Fruit fly (Drosophila melanogaster) whole organism, embryonic: ENCODE results near the gene CG33795.
A peak's percentile ranks its signal among the peaks of the same experiment; 100 is the strongest.

ENCODE experiments used
- Ada2b ChIP-seq: fragments of 200-800 bp; sonication (Bioruptor generic); IDR thresholded peaks from 2 replicates; pipeline ENCODE4 v1.3.6; 2022; ENCODE audit warnings: missing biosample characterization, missing genetic modification characterization
- BtbVII ChIP-seq: fragments of 200-800 bp; sonication (Bioruptor generic); optimal IDR thresholded peaks from 3 replicates; lab custom pipeline; 2017; ENCODE audit warnings: missing biosample characterization, mild to moderate bottlenecking, missing genetic modification characterization
- CG10209 ChIP-seq: fragments of 200-800 bp; sonication (Bioruptor generic); optimal IDR thresholded peaks from 3 replicates; lab custom pipeline; 2017; ENCODE audit warnings: missing biosample characterization, mild to moderate bottlenecking, missing genetic modification characterization, missing genetic modification reagents
- CG10959 ChIP-seq: fragments of 200-800 bp; sonication (Bioruptor generic); IDR thresholded peaks from 2 replicates; pipeline ENCODE4 v1.3.6; 2022; ENCODE audit warnings: missing biosample characterization, missing genetic modification characterization
- CG11504 ChIP-seq: fragments of 200-800 bp; sonication (Bioruptor generic); optimal IDR thresholded peaks from 3 replicates; lab custom pipeline; 2019; ENCODE audit warnings: missing biosample characterization, mild to moderate bottlenecking, missing genetic modification characterization, moderate library complexity
- CG11560 ChIP-seq: fragments of 200-800 bp; sonication (Bioruptor generic); IDR thresholded peaks from 3 replicates; pipeline ENCODE4 v1.3.6; 2022; ENCODE audit warnings: missing biosample characterization, missing genetic modification characterization
- CG11695 ChIP-seq: fragments of 200-800 bp; sonication (Bioruptor generic); IDR thresholded peaks from 3 replicates; pipeline ENCODE4 v1.3.6; 2022; ENCODE audit warnings: missing biosample characterization, missing genetic modification characterization
- CG12744 ChIP-seq: fragments of 200-800 bp; sonication (Bioruptor generic); optimal IDR thresholded peaks from 2 replicates; lab custom pipeline; 2016; ENCODE audit warnings: missing biosample characterization, missing genetic modification characterization
- CG13296 ChIP-seq: fragments of 200-800 bp; sonication (Bioruptor generic); optimal IDR thresholded peaks from 3 replicates; lab custom pipeline; 2018; ENCODE audit warnings: missing biosample characterization, mild to moderate bottlenecking, missing genetic modification characterization
- CG14014 ChIP-seq: fragments of 200-800 bp; sonication (Bioruptor generic); IDR thresholded peaks from 2 replicates; pipeline ENCODE4 v1.3.6; 2022; ENCODE audit warnings: missing biosample characterization, missing genetic modification characterization
- CG14667 ChIP-seq: fragments of 200-800 bp; sonication (Bioruptor generic); IDR thresholded peaks from 2 replicates; pipeline ENCODE4 v1.3.6; 2022; ENCODE audit warnings: missing biosample characterization, missing genetic modification characterization
- CG1647 ChIP-seq: fragments of 200-800 bp; sonication (Bioruptor generic); optimal IDR thresholded peaks from 3 replicates; lab custom pipeline; 2016; ENCODE audit warnings: missing biosample characterization, missing genetic modification characterization
- CG17612 ChIP-seq: fragments of 200-800 bp; sonication (Bioruptor generic); IDR thresholded peaks from 2 replicates; pipeline ENCODE4 v1.3.6; 2022; ENCODE audit warnings: missing biosample characterization, missing genetic modification characterization
- CG1792 ChIP-seq: fragments of 200-800 bp; sonication (Bioruptor generic); optimal IDR thresholded peaks from 2 replicates; lab custom pipeline; 2016; ENCODE audit warnings: missing biosample characterization, missing genetic modification characterization
- CG1832 ChIP-seq: fragments of 200-800 bp; sonication (Bioruptor generic); optimal IDR thresholded peaks from 2 replicates; lab custom pipeline; 2017; ENCODE audit warnings: missing biosample characterization, mild to moderate bottlenecking, missing genetic modification characterization, inconsistent platforms
- CG2116 ChIP-seq: fragments of 200-800 bp; sonication (Bioruptor generic); optimal IDR thresholded peaks from 3 replicates; lab custom pipeline; 2018; ENCODE audit warnings: missing biosample characterization, mild to moderate bottlenecking, missing genetic modification characterization
- CG2875 ChIP-seq: fragments of 200-800 bp; sonication (Bioruptor generic); optimal IDR thresholded peaks from 2 replicates; lab custom pipeline; 2017; ENCODE audit warnings: missing biosample characterization, mild to moderate bottlenecking, missing genetic modification characterization, missing genetic modification reagents
- CG30431 ChIP-seq: fragments of 200-800 bp; sonication (Bioruptor generic); optimal IDR thresholded peaks from 2 replicates; lab custom pipeline; 2017; ENCODE audit warnings: missing biosample characterization, missing genetic modification characterization
- CG31224 ChIP-seq: fragments of 200-800 bp; sonication (Bioruptor generic); IDR thresholded peaks from 2 replicates; pipeline ENCODE4 v1.3.6; 2022; ENCODE audit warnings: missing biosample characterization, missing genetic modification characterization
- CG6689 ChIP-seq: fragments of 200-800 bp; sonication (Bioruptor generic); IDR thresholded peaks from 2 replicates; pipeline ENCODE4 v1.3.6; 2022; ENCODE audit warnings: missing biosample characterization, missing genetic modification characterization
- CG8290 ChIP-seq, 3 experiments: fragments of 200-800 bp; sonication (Bioruptor generic); optimal IDR thresholded peaks; 2 replicates each; lab custom pipeline; 2016 to 2019; ENCODE audit warnings: missing biosample characterization in 3 of 3, missing genetic modification characterization in 3 of 3, mild to moderate bottlenecking in 2 of 3, moderate library complexity in 1 of 3
- CG8359 ChIP-seq: fragments of 200-800 bp; sonication (Bioruptor generic); optimal IDR thresholded peaks from 2 replicates; lab custom pipeline; 2017; ENCODE audit warnings: missing biosample characterization, mild to moderate bottlenecking, missing genetic modification characterization, borderline replicate concordance
- CG9437 ChIP-seq: fragments of 200-800 bp; sonication (Bioruptor generic); optimal IDR thresholded peaks from 2 replicates; lab custom pipeline; 2018; ENCODE audit warnings: missing biosample characterization, mild to moderate bottlenecking, missing genetic modification characterization
- CG9817 ChIP-seq: fragments of 200-800 bp; sonication (Bioruptor generic); optimal IDR thresholded peaks from 2 replicates; lab custom pipeline; 2018; ENCODE audit warnings: missing biosample characterization, mild to moderate bottlenecking, missing genetic modification characterization, moderate library complexity
- CTCF ChIP-seq: fragments of 200-800 bp; sonication (Bioruptor generic); optimal IDR thresholded peaks from 2 replicates; lab custom pipeline; 2017; ENCODE audit warnings: missing biosample characterization, mild to moderate bottlenecking, missing genetic modification characterization, moderate library complexity
- Chrac-16 ChIP-seq: fragments of 200-800 bp; sonication (Bioruptor generic); optimal IDR thresholded peaks from 3 replicates; lab custom pipeline; 2016; ENCODE audit warnings: missing biosample characterization, missing genetic modification characterization
- Deaf1 ChIP-seq: fragments of 200-800 bp; optimal IDR thresholded peaks from 3 replicates; lab custom pipeline; 2019; ENCODE audit warnings: missing biosample characterization, mild to moderate bottlenecking, missing genetic modification characterization, moderate library complexity
- Eip74EF ChIP-seq, 2 experiments: fragments of 200-800 bp in 1 of 2; fragments of >200 bp in 1 of 2; sonication (Bioruptor generic) in 1 of 2; optimal IDR thresholded peaks; 2 replicates each; lab custom pipeline; 2017 to 2019; ENCODE audit warnings: missing biosample characterization in 2 of 2, missing genetic modification characterization in 2 of 2, mild to moderate bottlenecking in 1 of 2, moderate library complexity in 1 of 2
- Fer1 ChIP-seq: fragments of 200-800 bp; sonication (Bioruptor generic); optimal IDR thresholded peaks from 2 replicates; lab custom pipeline; 2017; ENCODE audit warnings: missing biosample characterization, mild to moderate bottlenecking, missing genetic modification characterization
- Fer3 ChIP-seq: fragments of 200-800 bp; sonication (Bioruptor generic); optimal IDR thresholded peaks from 2 replicates; lab custom pipeline; 2018; ENCODE audit warnings: missing biosample characterization, mild to moderate bottlenecking, missing genetic modification characterization, moderate library complexity
- MESR4 ChIP-seq: fragments of 200-800 bp; sonication (Bioruptor generic); optimal IDR thresholded peaks from 2 replicates; lab custom pipeline; 2018; ENCODE audit warnings: missing biosample characterization, mild to moderate bottlenecking, missing genetic modification characterization, moderate library complexity
- MTF-1 ChIP-seq: fragments of 200-800 bp; sonication (Bioruptor generic); optimal IDR thresholded peaks from 2 replicates; lab custom pipeline; 2018; ENCODE audit warnings: missing biosample characterization, mild to moderate bottlenecking, missing genetic modification characterization, borderline replicate concordance
- NK7.1 ChIP-seq: fragments of 200-800 bp; sonication (Bioruptor generic); optimal IDR thresholded peaks from 3 replicates; lab custom pipeline; 2016; ENCODE audit warnings: missing biosample characterization, missing genetic modification characterization
- Pdp1 ChIP-seq, 2 experiments: fragments of 200-800 bp; sonication (Bioruptor generic); optimal IDR thresholded peaks; 3 replicates each; lab custom pipeline; 2016; ENCODE audit warnings: missing biosample characterization in 2 of 2, missing genetic modification characterization in 2 of 2, mild to moderate bottlenecking in 1 of 2, moderate library complexity in 1 of 2
- Vsx1 ChIP-seq: fragments of 200-800 bp; sonication (Bioruptor generic); optimal IDR thresholded peaks from 2 replicates; lab custom pipeline; 2017; ENCODE audit warnings: missing biosample characterization, mild to moderate bottlenecking, missing genetic modification characterization, missing genetic modification reagents
- ato ChIP-seq: fragments of 200-800 bp; sonication (Bioruptor generic); IDR thresholded peaks from 2 replicates; pipeline ENCODE4 v1.3.6; 2022; ENCODE audit warnings: missing biosample characterization, missing genetic modification characterization; ENCODE audit not compliant: partially characterized antibody
- az2 ChIP-seq: fragments of 200-800 bp; sonication (Bioruptor generic); optimal IDR thresholded peaks from 3 replicates; lab custom pipeline; 2016; ENCODE audit warnings: missing biosample characterization, missing genetic modification characterization
- btn ChIP-seq: fragments of 200-800 bp; sonication (Bioruptor generic); optimal IDR thresholded peaks from 2 replicates; lab custom pipeline; 2016; ENCODE audit warnings: missing biosample characterization, missing genetic modification characterization
- dysf ChIP-seq: fragments of 200-800 bp; sonication (Bioruptor generic); IDR thresholded peaks from 3 replicates; pipeline ENCODE4 v1.3.6; 2022; ENCODE audit warnings: missing biosample characterization, missing genetic modification characterization
- emc ChIP-seq: fragments of 200-800 bp; sonication (Bioruptor generic); optimal IDR thresholded peaks from 2 replicates; lab custom pipeline; 2016; ENCODE audit warnings: missing biosample characterization, missing genetic modification characterization
- eve ChIP-seq, 2 experiments: fragments of >200 bp; optimal IDR thresholded peaks; 2 replicates each; lab custom pipeline; 2017; ENCODE audit warnings: missing biosample characterization in 2 of 2, missing genetic modification characterization in 2 of 2
- kah ChIP-seq: fragments of 200-800 bp; sonication (Bioruptor generic); optimal IDR thresholded peaks from 2 replicates; lab custom pipeline; 2018; ENCODE audit warnings: missing biosample characterization, mild to moderate bottlenecking, missing genetic modification characterization
- ken ChIP-seq: fragments of 200-800 bp; sonication (Bioruptor generic); IDR thresholded peaks from 3 replicates; pipeline ENCODE4 v1.3.6; 2022; ENCODE audit warnings: missing biosample characterization, missing genetic modification characterization
- kni ChIP-seq: fragments of 200-800 bp; sonication (Bioruptor generic); optimal IDR thresholded peaks from 3 replicates; lab custom pipeline; 2017; ENCODE audit warnings: mild to moderate bottlenecking, missing biosample characterization, missing genetic modification reagents, missing genetic modification characterization
- mirr ChIP-seq: fragments of 200-800 bp; sonication (Bioruptor generic); optimal IDR thresholded peaks from 3 replicates; lab custom pipeline; 2018; ENCODE audit warnings: missing biosample characterization, mild to moderate bottlenecking, missing genetic modification characterization
- oc ChIP-seq: fragments of 200-800 bp; sonication (Bioruptor generic); optimal IDR thresholded peaks from 2 replicates; lab custom pipeline; 2018; ENCODE audit warnings: missing biosample characterization, mild to moderate bottlenecking, missing genetic modification characterization, moderate library complexity
- org-1 ChIP-seq: fragments of 200-800 bp; sonication (Bioruptor generic); optimal IDR thresholded peaks from 2 replicates; lab custom pipeline; 2017; ENCODE audit warnings: missing biosample characterization, missing genetic modification characterization
- slbo ChIP-seq: fragments of 200-800 bp; sonication (Bioruptor generic); IDR thresholded peaks from 2 replicates; pipeline ENCODE4 v1.3.6; 2022; ENCODE audit warnings: missing biosample characterization, missing genetic modification characterization
- tgo ChIP-seq: fragments of 200-800 bp; sonication (Bioruptor generic); IDR thresholded peaks from 3 replicates; pipeline ENCODE4 v1.3.6; 2022; ENCODE audit warnings: missing biosample characterization, missing genetic modification characterization
- ttk ChIP-seq: fragments of 200-800 bp; sonication (Bioruptor generic); IDR thresholded peaks from 2 replicates; pipeline ENCODE4 v2.1.2; 2022; ENCODE audit warnings: missing biosample characterization, missing genetic modification characterization
- yki ChIP-seq: fragments of >200 bp; optimal IDR thresholded peaks from 3 replicates; lab custom pipeline; 2018

Gene CG33795

DNA sequence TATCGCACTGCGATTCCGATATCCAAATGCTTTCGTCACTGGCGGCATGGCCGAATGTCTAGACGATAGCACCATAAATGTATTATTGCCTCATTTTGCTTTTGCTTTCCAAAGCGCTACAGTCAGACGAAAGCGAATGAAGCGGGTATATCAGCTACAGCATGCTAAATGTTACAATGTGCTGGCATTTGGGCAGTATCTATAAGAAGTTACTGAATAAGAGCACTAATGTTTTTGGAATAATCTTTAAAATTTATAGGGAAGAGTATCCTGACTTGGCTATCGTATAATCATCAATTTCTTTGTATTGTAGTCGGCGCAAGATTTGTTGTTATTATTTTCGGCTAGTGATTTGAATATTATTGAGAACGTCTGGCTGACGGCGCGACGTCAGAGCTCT, 32.1 kb upstream of the CG33795 start (continued):
- TF ChIP-seq CG2116 (GFP tag; lab: Kevin White, UChicago) = no peak
- peak; percentile 79 to 88 for TF ChIP-seq Pdp1 (GFP tag; optimal IDR thresholded peaks at IDR 0.05; lab: Kevin White, UChicago)
- TF ChIP-seq ttk (GFP tag; lab: Robert Waterston, UW) = peak; percentile 83
- no peak for TF ChIP-seq yki (lab: Kevin White, UChicago)
- peak; percentile 60 for TF ChIP-seq mirr (GFP tag; lab: Kevin White, UChicago)
- peak; percentile 2 for TF ChIP-seq MESR4 (GFP tag; lab: Kevin White, UChicago)
- peak; percentile 75 for TF ChIP-seq CG31224
- peak; percentile 47; the same call in 1 of the 2 replicates for TF ChIP-seq CG10959 (GFP tag; lab: Robert Waterston, UW)
- TF ChIP-seq CG8359 = peak; percentile 7
- TF ChIP-seq CG11504 (tag; lab: Kevin White, UChicago) = peak; percentile 84
- TF ChIP-seq CG30431 (GFP tag; lab: Kevin White, UChicago) = peak; percentile 53
- peak; percentile 57 for TF ChIP-seq emc
- TF ChIP-seq ken = peak; percentile 74; the same call in 2 of the 3 replicates
- TF ChIP-seq CG14014 (GFP tag; lab: Robert Waterston, UW) = peak; percentile 88
- TF ChIP-seq CTCF (GFP tag; lab: Kevin White, UChicago) = peak; percentile 15
- peak; percentile 81 for TF ChIP-seq CG6689
- TF ChIP-seq NK7.1 (GFP tag; lab: Kevin White, UChicago) = peak; percentile 27
- TF ChIP-seq eve (GFP tag; optimal IDR thresholded peaks at IDR 0.05; lab: Kevin White, UChicago) = peak in 1 of 2 experiments; percentile 35
- TF ChIP-seq CG1792 (GFP tag; lab: Kevin White, UChicago) = peak; percentile 67
- TF ChIP-seq kni (GFP tag; lab: Kevin White, UChicago) = no peak
- TF ChIP-seq oc (tag; lab: Kevin White, UChicago) = peak; percentile 16
- TF ChIP-seq CG1832 (GFP tag; lab: Kevin White, UChicago) = no peak
- TF ChIP-seq kah (GFP tag; lab: Kevin White, UChicago) = peak; percentile 3
- TF ChIP-seq slbo (GFP tag; lab: Robert Waterston, UW) = peak; percentile 95
- TF ChIP-seq CG14667 (GFP tag; lab: Robert Waterston, UW) = peak; percentile 72
- TF ChIP-seq CG1647 (GFP tag; lab: Kevin White, UChicago) = peak; percentile 62
- peak; percentile 61 for TF ChIP-seq Chrac-16
- TF ChIP-seq CG2875 (GFP tag; lab: Kevin White, UChicago) = peak; percentile 33
- peak; percentile 91 for TF ChIP-seq Fer3 (tag; lab: Kevin White, UChicago)

DNA sequence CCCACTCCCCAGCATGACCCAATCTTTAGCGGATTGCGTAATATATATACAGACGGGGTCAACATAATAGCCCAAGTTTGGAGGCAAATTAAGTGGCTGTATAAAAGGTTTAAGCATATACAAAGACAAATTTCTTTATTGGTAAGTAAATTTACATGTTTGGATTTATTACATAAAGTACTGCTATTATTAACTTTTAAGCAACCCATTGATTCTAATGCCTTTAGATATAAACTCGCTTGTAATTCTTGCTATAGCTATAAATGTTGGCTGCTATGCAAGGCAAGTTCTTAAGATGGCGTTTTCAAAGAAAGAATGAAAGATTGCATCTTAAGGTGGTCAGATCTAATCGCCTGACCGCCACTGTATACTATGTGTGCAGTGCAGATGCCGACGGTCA, 31.4 kb upstream of the CG33795 start:
- TF ChIP-seq CG12744 (GFP tag; lab: Kevin White, UChicago) (no peak), Deaf1 (tag; lab: Kevin White, UChicago) (peak; percentile 9), btn (no peak), MTF-1 (no peak), CG17612 (no peak), CG11560 (0 out of 3 replicates have a peak, but pooled peaks have one; percentile 40), CG8290 (GFP tag; optimal IDR thresholded peaks at IDR 0.05; lab: Kevin White, UChicago) (no peak), CG8290 (tag; optimal IDR thresholded peaks at IDR 0.05; lab: Kevin White, UChicago) (no peak), CG9437 (GFP tag; lab: Kevin White, UChicago) (peak; percentile 19), Ada2b (GFP tag; lab: Robert Waterston, UW) (0 out of 2 replicates have a peak, but pooled peaks have one; percentile 21), ato (GFP tag; lab: Robert Waterston, UW) (no peak), Fer1 (GFP tag; lab: Kevin White, UChicago) (peak; percentile 71), tgo (GFP tag; lab: Robert Waterston, UW) (peak; percentile 37; the same call in 2 of the 3 replicates), CG13296 (GFP tag; lab: Kevin White, UChicago) (peak; percentile 62), org-1 (GFP tag; lab: Kevin White, UChicago) (peak; percentile 38), CG10209 (peak; percentile 32), CG11504 (tag; lab: Kevin White, UChicago) (peak; percentile 67), dysf (GFP tag; lab: Robert Waterston, UW) (peak; percentile 53; the same call in 2 of the 3 replicates), BtbVII (GFP tag; lab: Kevin White, UChicago) (peak; percentile 37), CG11695 (GFP tag; lab: Robert Waterston, UW) (peak; percentile 51; the same call in 2 of the 3 replicates), CG9817 (tag; lab: Kevin White, UChicago) (peak; percentile 41), Eip74EF (GFP tag; optimal IDR thresholded peaks at IDR 0.05; lab: Kevin White, UChicago) (peak in 1 of 2 experiments; percentile 6), az2 (GFP tag; lab: Kevin White, UChicago) (peak; percentile 10), Vsx1 (GFP tag; lab: Kevin White, UChicago) (no peak)
